Worm (Caenorhabditis elegans): ENCODE measurements around the gene F32A5.8.

DNA sequence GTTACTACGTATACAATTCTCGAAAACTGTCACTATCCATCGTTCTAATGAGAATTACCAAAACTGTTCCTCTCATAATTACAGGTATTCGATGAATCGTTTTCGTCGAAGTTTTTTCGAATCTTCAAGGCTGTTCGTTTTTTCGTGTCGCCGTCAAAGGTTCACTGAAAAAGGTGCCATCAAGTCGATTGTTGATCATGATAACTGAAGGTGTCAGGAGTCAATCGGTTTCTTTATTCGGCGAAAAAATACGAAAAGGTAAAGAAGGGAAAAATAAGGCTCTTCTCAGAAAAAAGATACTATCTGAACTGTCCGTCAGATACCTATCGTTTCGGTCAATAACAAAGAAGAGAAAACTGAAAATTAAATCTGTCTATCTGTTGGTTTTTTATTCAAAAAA, 17.1 kb upstream of the F32A5.8 start:
- TF ChIP-seq ztf-23 (GFP tag; IDR thresholded peaks at IDR 0.05), result no peak
- no peak for TF ChIP-seq T22C8.4 (GFP tag; IDR thresholded peaks at IDR 0.05)
- TF ChIP-seq med-1 (GFP tag; optimal IDR thresholded peaks at IDR 0.05; ENCODE audit: insufficient read depth), result no peak
- TF ChIP-seq flt-1 (GFP tag; IDR thresholded peaks at IDR 0.05), result no peak
- TF ChIP-seq tab-1 (GFP tag; IDR thresholded peaks at IDR 0.05), result no peak
- no peak for TF ChIP-seq ztf-29 (GFP tag; IDR thresholded peaks at IDR 0.05)
- no peak for TF ChIP-seq ref-1 (GFP tag; conservative IDR thresholded peaks at IDR 0.05)
- TF ChIP-seq cog-1 (tag; optimal IDR thresholded peaks at IDR 0.05), result no peak
